Fruit fly (Drosophila melanogaster) whole organism, wandering third instar larva: ENCODE measurements around the gene CG13247.

Experiments
- CG32264 ChIP-seq: fragments of 200-800 bp; sonication (Bioruptor generic); optimal IDR thresholded peaks from 2 replicates; lab custom pipeline; 2016; ENCODE audit warnings: missing biosample characterization, missing genetic modification characterization
- GATAd ChIP-seq: sonication (Bioruptor generic); optimal IDR thresholded peaks from 2 replicates; lab custom pipeline; 2016; ENCODE audit warnings: missing biosample characterization, missing genetic modification characterization
- Hr78 ChIP-seq: fragments of >200 bp; optimal IDR thresholded peaks from 2 replicates; lab custom pipeline; 2017; ENCODE audit warnings: missing biosample characterization, missing genetic modification characterization
- Myc ChIP-seq: fragments of >200 bp; optimal IDR thresholded peaks from 2 replicates; lab custom pipeline; 2017
- N ChIP-seq: fragments of >200 bp; optimal IDR thresholded peaks from 2 replicates; lab custom pipeline; 2018; ENCODE audit warnings: missing biosample characterization, missing external identifiers, missing genetic modification characterization
- br ChIP-seq: fragments of 200-800 bp; sonication (Bioruptor generic); optimal IDR thresholded peaks from 2 replicates; lab custom pipeline; 2016; ENCODE audit warnings: missing biosample characterization, missing genetic modification characterization
- fru ChIP-seq: fragments of 200-800 bp; sonication (Bioruptor generic); optimal IDR thresholded peaks from 3 replicates; lab custom pipeline; 2016; ENCODE audit warnings: missing biosample characterization, mild to moderate bottlenecking, missing genetic modification characterization
- pan ChIP-seq: fragments of >200 bp; optimal IDR thresholded peaks from 2 replicates; lab custom pipeline; 2017
- sv ChIP-seq: fragments of 200-800 bp; sonication (Bioruptor generic); optimal IDR thresholded peaks from 3 replicates; lab custom pipeline; 2016; ENCODE audit warnings: missing biosample characterization, missing genetic modification characterization
- usp ChIP-seq: fragments of >200 bp; optimal IDR thresholded peaks from 2 replicates; lab custom pipeline; 2017; ENCODE audit warnings: missing biosample characterization, missing genetic modification characterization

DNA sequence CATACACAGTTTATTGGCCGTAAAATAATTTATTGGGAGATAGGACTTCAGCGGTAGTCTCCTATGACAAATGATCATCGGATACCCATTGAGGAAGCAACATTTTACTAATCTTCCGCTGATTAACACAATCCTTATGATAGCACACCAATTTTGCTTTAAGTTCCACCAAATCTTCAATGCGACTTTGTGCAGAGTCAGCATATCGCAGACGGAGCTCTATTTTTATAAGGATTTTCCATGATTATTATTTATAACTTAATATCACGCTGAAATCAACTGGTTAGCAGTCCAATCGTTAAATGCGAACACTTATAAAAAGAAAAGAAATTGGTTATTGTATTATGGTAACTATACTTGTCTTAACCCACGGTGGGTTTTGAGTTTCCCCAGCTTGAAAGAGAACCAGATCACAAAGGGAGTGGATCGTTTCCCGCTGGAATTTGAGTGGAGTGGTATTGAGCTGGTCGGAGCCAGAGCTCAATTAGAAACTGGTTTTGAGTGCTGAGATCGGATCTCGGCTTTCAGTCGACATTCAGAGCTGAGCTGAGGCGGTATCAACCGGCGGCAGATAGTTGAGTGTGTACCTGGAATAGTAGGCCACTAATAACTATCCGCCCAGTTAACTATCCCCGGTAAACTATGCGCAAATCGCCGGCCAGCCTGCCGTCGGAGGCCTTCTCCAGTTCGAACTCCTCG, 3.3 kb upstream of the CG13247 start, which contains the start of the genes Toll-9 and in:
- TF ChIP-seq CG32264 (GFP tag; lab: Kevin White, UChicago) (no peak), fru (GFP tag; lab: Kevin White, UChicago) (no peak), GATAd (GFP tag; lab: Kevin White, UChicago) (no peak), br (GFP tag; lab: Kevin White, UChicago) (no peak), Hr78 (GFP tag; lab: Kevin White, UChicago) (no peak), N (no peak), usp (GFP tag; lab: Kevin White, UChicago) (no peak), sv (no peak), Myc (lab: Kevin White, UChicago) (no peak), pan (lab: Kevin White, UChicago) (no peak)
